Fruit fly (Drosophila melanogaster) whole organism, adult: Measurements from ENCODE around the gene CG1647.

ENCODE experiments used
- CG11617 ChIP-seq: fragments of 200-800 bp; sonication (Bioruptor generic); optimal IDR thresholded peaks from 2 replicates; lab custom pipeline; 2017; ENCODE audit warnings: mild to moderate bottlenecking, missing biosample characterization, missing genetic modification reagents, missing genetic modification characterization
- CG12768 ChIP-seq: fragments of 200-800 bp; sonication (Bioruptor generic); optimal IDR thresholded peaks from 2 replicates; lab custom pipeline; 2017; ENCODE audit warnings: missing biosample characterization, missing genetic modification characterization, mild to moderate bottlenecking, moderate library complexity, missing genetic modification reagents
- CG14711 ChIP-seq: fragments of 200-800 bp; sonication (Bioruptor generic); optimal IDR thresholded peaks from 2 replicates; lab custom pipeline; 2018; ENCODE audit warnings: missing biosample characterization, mild to moderate bottlenecking, missing genetic modification characterization, moderate library complexity
- CG1620 ChIP-seq: fragments of 200-800 bp; sonication (Bioruptor generic); optimal IDR thresholded peaks from 2 replicates; lab custom pipeline; 2016; ENCODE audit warnings: missing biosample characterization, missing genetic modification characterization
- CG33017 ChIP-seq: fragments of 200-800 bp; sonication (Bioruptor generic); optimal IDR thresholded peaks from 2 replicates; lab custom pipeline; 2018; ENCODE audit warnings: missing biosample characterization, mild to moderate bottlenecking, missing genetic modification characterization, moderate library complexity
- CG5204 ChIP-seq: fragments of 200-800 bp; sonication (Bioruptor generic); optimal IDR thresholded peaks from 2 replicates; lab custom pipeline; 2016; ENCODE audit warnings: missing biosample characterization, missing genetic modification characterization
- CG7045 ChIP-seq: fragments of 200-800 bp; sonication (Bioruptor generic); optimal IDR thresholded peaks from 2 replicates; lab custom pipeline; 2017; ENCODE audit warnings: missing biosample characterization, mild to moderate bottlenecking, missing genetic modification characterization
- CG7101 ChIP-seq: fragments of 200-800 bp; sonication (Bioruptor generic); optimal IDR thresholded peaks from 2 replicates; lab custom pipeline; 2018; ENCODE audit warnings: missing biosample characterization, mild to moderate bottlenecking, missing genetic modification characterization, moderate library complexity
- Clk ChIP-seq: fragments of 200-800 bp; sonication (Bioruptor generic); optimal IDR thresholded peaks from 2 replicates; lab custom pipeline; 2017; ENCODE audit warnings: missing biosample characterization, missing genetic modification characterization
- Crg-1 ChIP-seq: fragments of 200-800 bp; sonication (Bioruptor generic); optimal IDR thresholded peaks from 2 replicates; lab custom pipeline; 2016; ENCODE audit warnings: missing biosample characterization, missing genetic modification characterization
- Hr96 ChIP-seq: fragments of 200-800 bp; sonication (Bioruptor generic); optimal IDR thresholded peaks from 2 replicates; lab custom pipeline; 2016; ENCODE audit warnings: missing biosample characterization, missing genetic modification characterization
- Mnt ChIP-seq: fragments of 200-800 bp; sonication (Bioruptor generic); optimal IDR thresholded peaks from 2 replicates; lab custom pipeline; 2016; ENCODE audit warnings: missing biosample characterization, mild to moderate bottlenecking, missing genetic modification characterization
- bab1 ChIP-seq: fragments of 200-800 bp; sonication (Bioruptor generic); optimal IDR thresholded peaks from 3 replicates; lab custom pipeline; 2019; ENCODE audit warnings: missing biosample characterization, mild to moderate bottlenecking, missing genetic modification characterization, moderate library complexity
- cic ChIP-seq: fragments of 200-800 bp; sonication (Bioruptor generic); optimal IDR thresholded peaks from 2 replicates; lab custom pipeline; 2017; ENCODE audit warnings: missing biosample characterization, mild to moderate bottlenecking, missing genetic modification characterization, moderate library complexity
- cnc ChIP-seq, 2 experiments: fragments of >200 bp; optimal IDR thresholded peaks; 2 replicates each; lab custom pipeline; 2017
- kay ChIP-seq: fragments of 200-800 bp; sonication (Bioruptor generic); peaks from one replicate; lab custom pipeline; 2016; ENCODE audit warnings: missing biosample characterization, missing genetic modification characterization, borderline replicate concordance
- ovo ChIP-seq: fragments of 200-800 bp; sonication (Bioruptor generic); optimal IDR thresholded peaks from 2 replicates; lab custom pipeline; 2016; ENCODE audit warnings: missing biosample characterization, missing genetic modification characterization
- pad ChIP-seq: fragments of 200-800 bp; sonication (Bioruptor generic); optimal IDR thresholded peaks from 3 replicates; lab custom pipeline; 2017; ENCODE audit warnings: missing biosample characterization, missing genetic modification characterization, mild to moderate bottlenecking, moderate library complexity, missing genetic modification reagents
- tj ChIP-seq: fragments of 200-800 bp; sonication (Bioruptor generic); optimal IDR thresholded peaks from 3 replicates; lab custom pipeline; 2017; ENCODE audit warnings: missing biosample characterization, mild to moderate bottlenecking, missing genetic modification characterization, moderate library complexity
- toe ChIP-seq: fragments of 200-800 bp; sonication (Bioruptor generic); optimal IDR thresholded peaks from 2 replicates; lab custom pipeline; 2016; ENCODE audit warnings: missing biosample characterization, missing genetic modification characterization

Gene CG1647

dm6 chr3R:28811677-28812465 lies 8.2 kb upstream of the CG1647 start, which contains the start of gene Prp39:
TSS of gene Prp39 (plus strand) at chr3R:28812102.
- TF ChIP-seq CG7045 (GFP tag; lab: Kevin White, UChicago) (no peak), kay (no peak), CG5204 (GFP tag; lab: Kevin White, UChicago) (no peak), ovo (GFP tag; lab: Kevin White, UChicago) (no peak), Crg-1 (GFP tag; lab: Kevin White, UChicago) (no peak), Clk (GFP tag; lab: Kevin White, UChicago) (no peak), CG33017 (tag; lab: Kevin White, UChicago) (no peak), CG12768 (GFP tag; lab: Kevin White, UChicago) (no peak), CG11617 (GFP tag; lab: Kevin White, UChicago) (no peak), Mnt (GFP tag; lab: Kevin White, UChicago) (peak; percentile 71), CG1620 (GFP tag; lab: Kevin White, UChicago) (no peak), bab1 (GFP tag; lab: Kevin White, UChicago) (peak; percentile 31), toe (GFP tag; lab: Kevin White, UChicago) (no peak), tj (peak; percentile 6), Hr96 (GFP tag; lab: Kevin White, UChicago) (no peak), CG7101 (tag; lab: Kevin White, UChicago) (peak; percentile 8), CG14711 (tag; lab: Kevin White, UChicago) (peak; percentile 1), pad (no peak), cic (GFP tag; lab: Kevin White, UChicago) (no peak), cnc (optimal IDR thresholded peaks at IDR 0.05; lab: Kevin White, UChicago) (no peak)

DNA sequence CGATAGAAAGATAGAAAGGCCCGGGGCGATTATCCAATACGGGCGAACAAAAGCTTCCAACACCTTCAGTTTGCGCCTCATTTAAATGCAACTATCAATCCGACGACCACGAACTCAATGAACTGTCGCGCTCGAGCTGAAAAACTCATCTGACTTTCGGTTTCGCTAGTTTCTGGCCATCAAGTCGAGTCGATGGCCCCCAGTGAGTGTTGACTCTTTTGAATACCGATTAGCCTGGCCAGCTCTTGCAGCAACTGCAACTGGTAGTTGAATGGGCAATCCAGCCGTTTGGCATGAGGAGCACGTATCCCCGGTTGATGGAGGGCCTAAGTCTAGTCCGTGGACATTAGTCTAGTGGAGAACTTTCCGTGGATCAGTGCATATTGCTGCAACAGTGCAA lies 7.2 kb downstream of the CG1647 start:
- no peak for TF ChIP-seq cnc (optimal IDR thresholded peaks at IDR 0.05; lab: Kevin White, UChicago)
- TF ChIP-seq CG7101 (tag; lab: Kevin White, UChicago), result no peak
- TF ChIP-seq CG33017 (tag; lab: Kevin White, UChicago), result no peak
- TF ChIP-seq cic (GFP tag; lab: Kevin White, UChicago), result no peak
- no peak for TF ChIP-seq CG1620 (GFP tag; lab: Kevin White, UChicago)
- no peak for TF ChIP-seq Clk (GFP tag; lab: Kevin White, UChicago)
- no peak for TF ChIP-seq toe (GFP tag; lab: Kevin White, UChicago)
- no peak for TF ChIP-seq CG5204 (GFP tag; lab: Kevin White, UChicago)
- TF ChIP-seq CG7045 (GFP tag; lab: Kevin White, UChicago), result no peak
- no peak for TF ChIP-seq tj
- no peak for TF ChIP-seq kay
- no peak for TF ChIP-seq CG14711 (tag; lab: Kevin White, UChicago)

DNA sequence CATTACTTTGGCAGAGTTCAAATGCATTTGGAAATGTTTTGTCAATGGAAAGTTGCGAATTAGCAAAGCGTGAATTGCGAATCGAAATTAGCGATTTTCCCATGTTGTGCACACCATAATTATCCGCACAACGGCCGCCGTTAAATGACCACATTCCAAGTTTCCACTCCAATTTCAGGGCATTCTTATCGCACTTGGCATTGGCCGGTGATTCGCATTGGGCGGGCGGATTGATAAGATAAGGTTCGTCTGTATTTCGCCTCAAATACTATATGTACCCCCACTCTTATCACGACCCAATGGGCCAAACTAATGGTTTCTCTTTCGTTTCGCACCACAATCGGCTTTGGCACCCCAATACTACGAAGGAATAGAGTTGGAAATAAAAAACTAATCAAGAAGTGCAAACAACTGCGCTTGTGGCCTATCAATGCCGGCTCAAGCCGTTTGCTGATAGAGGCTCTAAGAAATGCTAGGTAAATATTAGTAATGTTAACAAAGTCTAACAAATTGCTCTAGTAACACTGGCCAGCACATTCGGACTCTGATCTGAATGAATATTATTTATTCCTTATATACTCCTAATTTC lies 9.4 kb downstream of the CG1647 start:
- TF ChIP-seq CG12768 (GFP tag; lab: Kevin White, UChicago) (peak; percentile 40), CG14711 (tag; lab: Kevin White, UChicago) (no peak), pad (no peak), CG11617 (GFP tag; lab: Kevin White, UChicago) (peak; percentile 53), toe (GFP tag; lab: Kevin White, UChicago) (peak; percentile 36), CG5204 (GFP tag; lab: Kevin White, UChicago) (no peak), Hr96 (GFP tag; lab: Kevin White, UChicago) (no peak), kay (peak; percentile 97), cnc (optimal IDR thresholded peaks at IDR 0.05; lab: Kevin White, UChicago) (no peak), CG33017 (tag; lab: Kevin White, UChicago) (peak; percentile 44), cic (GFP tag; lab: Kevin White, UChicago) (peak; percentile 93), Crg-1 (GFP tag; lab: Kevin White, UChicago) (no peak), Clk (GFP tag; lab: Kevin White, UChicago) (no peak), tj (no peak), CG1620 (GFP tag; lab: Kevin White, UChicago) (no peak), CG7045 (GFP tag; lab: Kevin White, UChicago) (no peak), Mnt (GFP tag; lab: Kevin White, UChicago) (peak; percentile 45), bab1 (GFP tag; lab: Kevin White, UChicago) (no peak), CG7101 (tag; lab: Kevin White, UChicago) (peak; percentile 45), ovo (GFP tag; lab: Kevin White, UChicago) (peak; percentile 21)

DNA sequence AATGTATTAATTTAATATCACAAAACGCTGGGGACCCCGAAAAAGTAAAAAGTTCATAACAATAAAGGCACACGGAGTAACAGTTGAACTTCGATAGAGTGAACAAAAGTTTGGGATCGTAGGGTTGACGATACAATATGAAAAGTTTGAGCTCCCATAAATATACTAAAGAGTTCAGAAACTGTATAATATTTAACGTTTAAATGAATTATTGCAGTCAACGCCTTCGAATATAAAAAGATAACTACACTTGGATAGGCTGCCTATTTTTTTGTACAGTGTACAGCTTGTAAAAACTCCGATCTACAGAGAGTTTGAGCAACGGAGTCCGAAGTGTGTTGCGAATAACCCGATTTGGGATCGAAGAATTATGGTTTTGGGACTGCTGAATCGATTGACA lies 10.7 kb downstream of the CG1647 start:
- TF ChIP-seq Crg-1 (GFP tag; lab: Kevin White, UChicago) (no peak), cic (GFP tag; lab: Kevin White, UChicago) (no peak), CG12768 (GFP tag; lab: Kevin White, UChicago) (no peak), cnc (optimal IDR thresholded peaks at IDR 0.05; lab: Kevin White, UChicago) (no peak), kay (no peak), CG1620 (GFP tag; lab: Kevin White, UChicago) (no peak), CG33017 (tag; lab: Kevin White, UChicago) (no peak)

DNA sequence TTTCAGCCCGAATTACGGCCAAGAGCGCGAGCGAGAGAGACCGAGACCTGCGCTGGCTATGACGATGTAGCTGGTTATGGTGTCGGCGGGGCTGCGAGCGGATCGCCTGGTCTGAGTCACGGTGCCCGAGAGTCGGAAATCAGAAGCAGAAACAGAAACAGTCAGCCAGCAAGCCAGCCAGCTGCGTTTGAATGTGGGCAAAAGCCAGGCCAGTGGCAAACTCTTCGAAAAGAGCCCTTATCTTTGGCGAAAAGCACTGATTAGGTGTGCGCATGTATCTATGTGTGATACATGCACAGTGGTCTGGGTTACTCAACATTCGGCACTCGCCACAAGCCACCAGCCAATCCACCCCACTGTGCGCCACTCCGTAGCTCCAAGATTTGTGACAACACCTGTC lies 11.2 kb downstream of the CG1647 start:
- TF ChIP-seq CG1620 (GFP tag; lab: Kevin White, UChicago) (no peak), Clk (GFP tag; lab: Kevin White, UChicago) (no peak), CG7045 (GFP tag; lab: Kevin White, UChicago) (no peak), pad (no peak), CG14711 (tag; lab: Kevin White, UChicago) (no peak), tj (no peak), CG7101 (tag; lab: Kevin White, UChicago) (no peak), CG33017 (tag; lab: Kevin White, UChicago) (no peak), Mnt (GFP tag; lab: Kevin White, UChicago) (peak; percentile 13), Hr96 (GFP tag; lab: Kevin White, UChicago) (peak; percentile 14), CG5204 (GFP tag; lab: Kevin White, UChicago) (no peak), CG12768 (GFP tag; lab: Kevin White, UChicago) (peak; percentile 45), kay (peak; percentile 96), CG11617 (GFP tag; lab: Kevin White, UChicago) (no peak), cic (GFP tag; lab: Kevin White, UChicago) (peak; percentile 37), cnc (optimal IDR thresholded peaks at IDR 0.05; lab: Kevin White, UChicago) (no peak), Crg-1 (GFP tag; lab: Kevin White, UChicago) (no peak), ovo (GFP tag; lab: Kevin White, UChicago) (no peak), bab1 (GFP tag; lab: Kevin White, UChicago) (no peak)
